Fruit fly (Drosophila melanogaster) whole organism, embryonic: Measurements from ENCODE around the gene Coa8.

Source experiments
- BEAF-32 ChIP-seq: fragments of 200-800 bp; sonication (Bioruptor generic); optimal IDR thresholded peaks from 3 replicates; lab custom pipeline; 2017; ENCODE audit warnings: missing biosample characterization, missing genetic modification characterization, mild to moderate bottlenecking, moderate library complexity, missing genetic modification reagents
- Blimp-1 ChIP-seq: fragments of 200-800 bp; sonication (Bioruptor generic); optimal IDR thresholded peaks from 3 replicates; lab custom pipeline; 2018; ENCODE audit warnings: missing biosample characterization, missing genetic modification characterization, mild to moderate bottlenecking, moderate library complexity, missing genetic modification reagents
- CG10321 ChIP-seq: fragments of 200-800 bp; sonication (Bioruptor generic); IDR thresholded peaks from 2 replicates; pipeline ENCODE4 v1.3.6; 2022; ENCODE audit warnings: missing biosample characterization, missing genetic modification characterization
- CG10959 ChIP-seq: fragments of 200-800 bp; sonication (Bioruptor generic); IDR thresholded peaks from 2 replicates; pipeline ENCODE4 v1.3.6; 2022; ENCODE audit warnings: missing biosample characterization, missing genetic modification characterization
- CG11085 ChIP-seq: fragments of 200-800 bp; sonication (Bioruptor generic); IDR thresholded peaks from 2 replicates; pipeline ENCODE4 v1.3.6; 2022; ENCODE audit warnings: missing biosample characterization, missing genetic modification characterization
- CG12236 ChIP-seq: fragments of 200-800 bp; sonication (Bioruptor generic); optimal IDR thresholded peaks from 2 replicates; lab custom pipeline; 2016; ENCODE audit warnings: missing biosample characterization, missing genetic modification characterization
- CG12391 ChIP-seq: fragments of 200-800 bp; sonication (Bioruptor generic); optimal IDR thresholded peaks from 3 replicates; lab custom pipeline; 2018; ENCODE audit warnings: missing biosample characterization, mild to moderate bottlenecking, missing genetic modification characterization, moderate library complexity
- CG13123 ChIP-seq: fragments of 200-800 bp; sonication (Bioruptor generic); optimal IDR thresholded peaks from 2 replicates; lab custom pipeline; 2016; ENCODE audit warnings: missing biosample characterization, missing genetic modification characterization
- CG14965 ChIP-seq: fragments of 200-800 bp; sonication (Bioruptor generic); optimal IDR thresholded peaks from 2 replicates; lab custom pipeline; 2016; ENCODE audit warnings: missing biosample characterization, missing genetic modification characterization, borderline replicate concordance
- CG30431 ChIP-seq: fragments of 200-800 bp; sonication (Bioruptor generic); optimal IDR thresholded peaks from 2 replicates; lab custom pipeline; 2017; ENCODE audit warnings: missing biosample characterization, missing genetic modification characterization
- CG31388 ChIP-seq: fragments of 200-800 bp; sonication (Bioruptor generic); optimal IDR thresholded peaks from 2 replicates; lab custom pipeline; 2016; ENCODE audit warnings: missing biosample characterization, missing genetic modification characterization
- CG3163 ChIP-seq: fragments of 200-800 bp; sonication (Bioruptor generic); optimal IDR thresholded peaks from 3 replicates; lab custom pipeline; 2016; ENCODE audit warnings: missing biosample characterization, missing genetic modification characterization
- CG4424 ChIP-seq: fragments of 200-800 bp; sonication (Bioruptor generic); optimal IDR thresholded peaks from 3 replicates; lab custom pipeline; 2016; ENCODE audit warnings: missing biosample characterization, missing genetic modification characterization
- CG5245 ChIP-seq: fragments of 200-800 bp; sonication (Bioruptor generic); optimal IDR thresholded peaks from 3 replicates; lab custom pipeline; 2016; ENCODE audit warnings: missing biosample characterization, missing genetic modification characterization
- CG6689 ChIP-seq: fragments of 200-800 bp; sonication (Bioruptor generic); IDR thresholded peaks from 2 replicates; pipeline ENCODE4 v1.3.6; 2022; ENCODE audit warnings: missing biosample characterization, missing genetic modification characterization
- CG7556 ChIP-seq: fragments of 200-800 bp; sonication (Bioruptor generic); optimal IDR thresholded peaks from 2 replicates; lab custom pipeline; 2017; ENCODE audit warnings: missing biosample characterization, mild to moderate bottlenecking, missing genetic modification characterization
- CG7963 ChIP-seq: fragments of 200-800 bp; sonication (Bioruptor generic); IDR thresholded peaks from 3 replicates; pipeline ENCODE4 v1.3.6; 2022; ENCODE audit warnings: missing biosample characterization, missing genetic modification characterization; ENCODE audit not compliant: partially characterized antibody
- CG8281 ChIP-seq: fragments of 200-800 bp; sonication (Bioruptor generic); optimal IDR thresholded peaks from 2 replicates; lab custom pipeline; 2018; ENCODE audit warnings: missing biosample characterization, mild to moderate bottlenecking, missing genetic modification characterization, moderate library complexity
- CG9727 ChIP-seq: fragments of 200-800 bp; sonication (Bioruptor generic); optimal IDR thresholded peaks from 3 replicates; lab custom pipeline; 2017; ENCODE audit warnings: missing biosample characterization, mild to moderate bottlenecking, missing genetic modification characterization
- CG9817 ChIP-seq: fragments of 200-800 bp; sonication (Bioruptor generic); optimal IDR thresholded peaks from 2 replicates; lab custom pipeline; 2018; ENCODE audit warnings: missing biosample characterization, mild to moderate bottlenecking, missing genetic modification characterization, moderate library complexity
- CHES-1-like ChIP-seq: fragments of 200-800 bp; sonication (Bioruptor generic); optimal IDR thresholded peaks from 2 replicates; lab custom pipeline; 2016; ENCODE audit warnings: missing biosample characterization, missing genetic modification characterization
- D19A ChIP-seq: fragments of 200-800 bp; optimal IDR thresholded peaks from 3 replicates; lab custom pipeline; 2019; ENCODE audit warnings: missing biosample characterization, mild to moderate bottlenecking, missing genetic modification characterization, moderate library complexity
- Dfd ChIP-seq, 2 experiments: fragments of >200 bp; optimal IDR thresholded peaks; 2 replicates each; lab custom pipeline; 2017; ENCODE audit warnings: missing biosample characterization in 2 of 2, missing genetic modification characterization in 2 of 2
- Dref ChIP-seq: fragments of 200-800 bp; sonication (Bioruptor generic); IDR thresholded peaks from 2 replicates; pipeline ENCODE4 v1.3.6; 2022; ENCODE audit warnings: missing biosample characterization, missing genetic modification characterization
- Mes4 ChIP-seq: fragments of 200-800 bp; sonication (Bioruptor generic); optimal IDR thresholded peaks from 2 replicates; lab custom pipeline; 2016; ENCODE audit warnings: missing biosample characterization, missing genetic modification characterization
- Myb ChIP-seq: fragments of 200-800 bp; sonication (Bioruptor generic); optimal IDR thresholded peaks from 2 replicates; lab custom pipeline; 2016; ENCODE audit warnings: missing biosample characterization, missing genetic modification characterization
- Poxn ChIP-seq: fragments of 200-800 bp; sonication (Bioruptor generic); IDR thresholded peaks from 2 replicates; pipeline ENCODE4 v1.3.6; 2022; ENCODE audit warnings: missing biosample characterization, missing genetic modification characterization
- Ravus ChIP-seq: fragments of 200-800 bp; sonication (Bioruptor generic); IDR thresholded peaks from 2 replicates; pipeline ENCODE4 v1.3.6; 2022; ENCODE audit warnings: missing biosample characterization, missing genetic modification characterization
- Spps ChIP-seq: fragments of 200-800 bp; sonication (Bioruptor generic); optimal IDR thresholded peaks from 2 replicates; lab custom pipeline; 2018; ENCODE audit warnings: missing biosample characterization, mild to moderate bottlenecking, missing genetic modification characterization
- ab ChIP-seq: fragments of 200-800 bp; sonication (Bioruptor generic); optimal IDR thresholded peaks from 2 replicates; lab custom pipeline; 2016; ENCODE audit warnings: missing biosample characterization, missing genetic modification characterization
- abd-A ChIP-seq: fragments of 200-800 bp; sonication (Bioruptor generic); optimal IDR thresholded peaks from 3 replicates; lab custom pipeline; 2019; ENCODE audit warnings: missing biosample characterization, mild to moderate bottlenecking, missing genetic modification characterization, moderate library complexity
- chm ChIP-seq: fragments of 200-800 bp; sonication (Bioruptor generic); IDR thresholded peaks from 2 replicates; pipeline ENCODE4 v1.3.6; 2022; ENCODE audit warnings: missing biosample characterization, missing genetic modification characterization
- emc ChIP-seq: fragments of 200-800 bp; sonication (Bioruptor generic); optimal IDR thresholded peaks from 2 replicates; lab custom pipeline; 2016; ENCODE audit warnings: missing biosample characterization, missing genetic modification characterization
- fd3F ChIP-seq: fragments of 200-800 bp; sonication (Bioruptor generic); optimal IDR thresholded peaks from 2 replicates; lab custom pipeline; 2018; ENCODE audit warnings: missing biosample characterization, mild to moderate bottlenecking, missing genetic modification characterization, moderate library complexity
- fd64A ChIP-seq: fragments of 200-800 bp; sonication (Bioruptor generic); optimal IDR thresholded peaks from 3 replicates; lab custom pipeline; 2018; ENCODE audit warnings: missing biosample characterization, mild to moderate bottlenecking, missing genetic modification characterization
- fru ChIP-seq: fragments of >200 bp; optimal IDR thresholded peaks from 2 replicates; lab custom pipeline; 2017
- inv ChIP-seq: fragments of 200-800 bp; sonication (Bioruptor generic); IDR thresholded peaks from 2 replicates; pipeline ENCODE4 v1.3.6; 2022; ENCODE audit warnings: missing biosample characterization, missing genetic modification characterization; ENCODE audit not compliant: partially characterized antibody
- lbe ChIP-seq: fragments of 200-800 bp; sonication (Bioruptor generic); optimal IDR thresholded peaks from 2 replicates; lab custom pipeline; 2016; ENCODE audit warnings: missing biosample characterization, mild to moderate bottlenecking, missing genetic modification characterization
- lov ChIP-seq, 2 experiments: fragments of 200-800 bp in 1 of 2; fragments of >200 bp in 1 of 2; sonication (Bioruptor generic) in 1 of 2; IDR thresholded peaks in 1 of 2; optimal IDR thresholded peaks in 1 of 2; 2 replicates in 1 of 2; 3 replicates in 1 of 2; pipeline versions ENCODE4 v1.3.6 to Lab custom; 2017 to 2022; ENCODE audit warnings: missing biosample characterization in 1 of 2, missing genetic modification characterization in 1 of 2
- phol ChIP-seq: fragments of 200-800 bp; sonication (Bioruptor generic); optimal IDR thresholded peaks from 3 replicates; lab custom pipeline; 2018; ENCODE audit warnings: missing biosample characterization, mild to moderate bottlenecking, missing genetic modification characterization, moderate library complexity
- pnt ChIP-seq: fragments of 200-800 bp; sonication (Bioruptor generic); optimal IDR thresholded peaks from 3 replicates; lab custom pipeline; 2016; ENCODE audit warnings: missing biosample characterization, missing genetic modification characterization
- pum ChIP-seq: fragments of 200-800 bp; sonication (Bioruptor generic); optimal IDR thresholded peaks from 2 replicates; lab custom pipeline; 2016; ENCODE audit warnings: missing biosample characterization, missing genetic modification characterization
- salm ChIP-seq: fragments of 200-800 bp; sonication (Bioruptor generic); optimal IDR thresholded peaks from 2 replicates; lab custom pipeline; 2018; ENCODE audit warnings: missing biosample characterization, mild to moderate bottlenecking, missing genetic modification characterization
- sim ChIP-seq: fragments of 200-800 bp; sonication (Bioruptor generic); IDR thresholded peaks from 2 replicates; pipeline ENCODE4 v1.3.6; 2022; ENCODE audit warnings: missing biosample characterization, missing genetic modification characterization
- sqz ChIP-seq: fragments of 200-800 bp; sonication (Bioruptor generic); optimal IDR thresholded peaks from 3 replicates; lab custom pipeline; 2018; ENCODE audit warnings: missing biosample characterization, mild to moderate bottlenecking, missing genetic modification characterization
- sr ChIP-seq: fragments of 200-800 bp; sonication (Bioruptor generic); IDR thresholded peaks from 3 replicates; pipeline ENCODE4 v1.3.6; 2022; ENCODE audit warnings: missing biosample characterization, missing genetic modification characterization
- vfl ChIP-seq: fragments of 200-800 bp; sonication (Bioruptor generic); optimal IDR thresholded peaks from 2 replicates; lab custom pipeline; 2016; ENCODE audit warnings: missing biosample characterization, missing genetic modification characterization
- vnd ChIP-seq: fragments of 200-800 bp; sonication (Bioruptor generic); IDR thresholded peaks from 3 replicates; pipeline ENCODE4 v1.3.6; 2022; ENCODE audit warnings: missing biosample characterization, missing genetic modification characterization; ENCODE audit not compliant: partially characterized antibody
- vvl ChIP-seq: fragments of 200-800 bp; sonication (Bioruptor generic); IDR thresholded peaks from 2 replicates; pipeline ENCODE4 v1.3.6; 2022; ENCODE audit warnings: missing biosample characterization, missing genetic modification characterization
- zen ChIP-seq: fragments of 200-800 bp; sonication (Bioruptor generic); optimal IDR thresholded peaks from 3 replicates; lab custom pipeline; 2018; ENCODE audit warnings: missing biosample characterization, mild to moderate bottlenecking, missing genetic modification characterization, moderate library complexity
- zfh2 ChIP-seq: fragments of 200-800 bp; sonication (Bioruptor generic); optimal IDR thresholded peaks from 2 replicates; lab custom pipeline; 2016; ENCODE audit warnings: missing biosample characterization, missing genetic modification characterization

Coa8 gene

DNA sequence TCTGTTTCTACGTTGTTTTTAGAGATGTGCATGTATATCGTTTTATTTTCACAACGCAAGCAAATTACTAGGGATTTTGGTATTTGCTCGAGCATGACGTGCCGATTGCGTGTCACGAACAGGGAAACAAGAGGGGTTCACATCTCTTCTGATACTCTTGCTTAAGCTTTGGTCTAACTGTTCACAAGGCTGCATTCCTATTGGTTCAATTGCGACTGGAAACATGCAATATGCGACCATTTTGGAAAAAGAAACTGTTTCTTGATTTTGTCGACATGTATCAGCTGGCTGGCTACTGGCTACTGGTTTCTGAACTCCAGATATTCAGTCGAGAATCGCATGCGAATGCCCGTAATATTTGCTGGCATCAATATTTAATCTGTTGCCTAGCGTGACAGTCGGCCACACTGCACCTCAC, at the start of gene Coa8 (continued):
- peak; percentile 45 for TF ChIP-seq phol (tag; lab: Kevin White, UChicago)
- TF ChIP-seq fru (lab: Kevin White, UChicago): no peak
- no peak for TF ChIP-seq ab (GFP tag; lab: Kevin White, UChicago)
- no peak for TF ChIP-seq CG7556 (GFP tag; lab: Kevin White, UChicago)
- peak; percentile 45 for TF ChIP-seq CG9817 (tag; lab: Kevin White, UChicago)
- peak; percentile 4 for TF ChIP-seq CG4424 (GFP tag; lab: Kevin White, UChicago)
- TF ChIP-seq pum (GFP tag; lab: Kevin White, UChicago): peak; percentile 46
- no peak for TF ChIP-seq lov (optimal IDR thresholded peaks at IDR 0.05; lab: Kevin White, UChicago)
- no peak for TF ChIP-seq lov (GFP tag; IDR thresholded peaks at IDR 0.05; lab: Robert Waterston, UW)
- TF ChIP-seq Mes4 (GFP tag; lab: Kevin White, UChicago): no peak
- TF ChIP-seq CG8281 (tag; lab: Kevin White, UChicago): no peak
- no peak for TF ChIP-seq Dfd (GFP tag; optimal IDR thresholded peaks at IDR 0.05; lab: Kevin White, UChicago)
- no peak for TF ChIP-seq sqz
- 0 out of 2 replicates have a peak, but pooled peaks have one; percentile 25 for TF ChIP-seq Poxn (GFP tag; lab: Robert Waterston, UW)
- TF ChIP-seq Myb: peak; percentile 26
- TF ChIP-seq CG30431 (GFP tag; lab: Kevin White, UChicago): no peak
- TF ChIP-seq vfl (GFP tag; lab: Kevin White, UChicago): no peak
- 0 out of 2 replicates have a peak, but pooled peaks have one; percentile 9 for TF ChIP-seq CG10959 (GFP tag; lab: Robert Waterston, UW)
- TF ChIP-seq CG5245 (GFP tag; lab: Kevin White, UChicago): no peak
- TF ChIP-seq CG12236: no peak
- no peak for TF ChIP-seq fd64A (GFP tag; lab: Kevin White, UChicago)
- TF ChIP-seq CG7963 (GFP tag; lab: Robert Waterston, UW): 0 out of 3 replicates have a peak, but pooled peaks have one; percentile 36
- peak; percentile 25; the same call in 1 of the 2 replicates for TF ChIP-seq CG6689 (GFP tag; lab: Robert Waterston, UW)
- TF ChIP-seq chm (GFP tag; lab: Robert Waterston, UW): no peak
- peak; percentile 39 for TF ChIP-seq CG12391 (tag; lab: Kevin White, UChicago)
- TF ChIP-seq fd3F (GFP tag; lab: Kevin White, UChicago): no peak
- TF ChIP-seq BEAF-32 (GFP tag; lab: Kevin White, UChicago): peak; percentile 62
- no peak for TF ChIP-seq CG10321
- no peak for TF ChIP-seq Dref
- no peak for TF ChIP-seq CG14965 (GFP tag; lab: Kevin White, UChicago)
- no peak for TF ChIP-seq CHES-1-like (GFP tag; lab: Kevin White, UChicago)
- TF ChIP-seq Ravus (GFP tag; lab: Robert Waterston, UW): no peak; the same call in 1 of the 2 replicates
- TF ChIP-seq Spps (tag; lab: Kevin White, UChicago): no peak
- no peak for TF ChIP-seq D19A (tag; lab: Kevin White, UChicago)
- peak; percentile 10 for TF ChIP-seq zen
- no peak for TF ChIP-seq salm (tag; lab: Kevin White, UChicago)
- no peak for TF ChIP-seq lbe
- no peak for TF ChIP-seq CG31388
- no peak for TF ChIP-seq CG9727 (GFP tag; lab: Kevin White, UChicago)
- no peak for TF ChIP-seq abd-A (tag; lab: Kevin White, UChicago)
- TF ChIP-seq emc: no peak
- 0 out of 2 replicates have a peak, but pooled peaks have one; percentile 14 for TF ChIP-seq CG11085 (GFP tag; lab: Robert Waterston, UW)
- TF ChIP-seq zfh2 (GFP tag; lab: Kevin White, UChicago): peak; percentile 62
- TF ChIP-seq vnd (GFP tag; lab: Robert Waterston, UW): peak; percentile 50
- no peak for TF ChIP-seq sr (GFP tag; lab: Robert Waterston, UW)
- TF ChIP-seq CG3163 (GFP tag; lab: Kevin White, UChicago): no peak
- peak; percentile 12 for TF ChIP-seq pnt
- TF ChIP-seq inv (GFP tag; lab: Robert Waterston, UW): peak; percentile 37
- no peak for TF ChIP-seq sim
- no peak; the same call in 1 of the 2 replicates for TF ChIP-seq vvl (GFP tag; lab: Robert Waterston, UW)
- TF ChIP-seq Blimp-1 (GFP tag; lab: Kevin White, UChicago): peak; percentile 2
- no peak for TF ChIP-seq CG13123 (GFP tag; lab: Kevin White, UChicago)
